Fruit fly (Drosophila melanogaster) Kc167 (cell line): ENCODE results near the gene CG3032.

Experiments used
- Sin3A ChIP-seq: fragments of >200 bp; optimal IDR thresholded peaks from 2 replicates; lab custom pipeline; 2018; ENCODE audit warnings: missing external identifiers
- h ChIP-seq: fragments of >200 bp; optimal IDR thresholded peaks from 3 replicates; lab custom pipeline; 2018; ENCODE audit warnings: missing external identifiers

DNA sequence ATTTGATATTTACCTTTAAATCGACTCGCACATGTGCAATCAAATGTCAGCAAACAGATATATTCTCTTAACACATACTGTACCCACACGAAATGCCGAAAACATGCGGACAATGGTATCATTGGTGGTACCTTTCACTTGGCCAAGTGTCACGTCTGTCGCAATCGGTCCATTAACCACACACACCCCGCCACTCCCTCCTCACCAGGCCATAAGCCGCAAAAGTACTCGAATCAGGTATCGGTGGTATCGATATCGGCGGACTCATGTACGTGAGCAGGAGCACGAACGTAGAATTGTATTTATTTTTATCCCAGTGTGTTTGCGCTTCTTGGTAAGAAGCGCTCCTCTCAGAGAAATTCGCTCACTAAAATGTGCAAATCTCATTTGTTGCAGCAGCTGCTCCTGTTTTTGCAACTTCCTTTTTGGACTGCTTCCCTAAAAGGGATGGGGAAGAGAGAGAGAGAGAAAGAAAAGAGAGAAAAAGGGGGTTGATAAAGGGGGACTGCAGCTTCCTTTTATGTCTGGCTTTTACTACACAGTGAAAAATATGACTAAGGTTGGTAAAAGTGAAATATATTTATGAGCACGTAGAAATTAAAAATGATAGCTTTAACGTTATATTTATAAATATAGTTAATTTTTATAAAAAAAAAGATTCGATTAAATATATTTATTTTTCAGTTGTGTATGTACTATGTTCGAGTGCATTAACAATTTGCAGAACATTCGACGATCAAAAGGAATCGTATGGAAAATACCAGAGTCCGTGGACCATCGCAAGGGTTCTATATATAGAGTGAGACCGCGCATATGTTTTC, 30.0 kb downstream of the CG3032 start:
- no peak for TF ChIP-seq h
- TF ChIP-seq Sin3A (lab: Kevin White, UChicago): no peak
